Worm (Caenorhabditis elegans) whole organism, L2 larva: ENCODE measurements around the gene ekl-6.
"Not testable (repeated sequence)": the region's sequence is repeated elsewhere in the genome, so short reads cannot be mapped to it uniquely, and the experiment has no call there.

Experiments
- Y55F3AM.14 ChIP-seq: fragments of 200-800 bp; sonication (Bioruptor generic); optimal IDR thresholded peaks from 2 replicates; lab custom pipeline; 2018; ENCODE audit warnings: mild to moderate bottlenecking, missing genetic modification characterization, missing compliant biosample characterization
- ama-1 ChIP-seq: fragments of 150-350 bp; optimal IDR thresholded peaks from 2 replicates; lab custom pipeline; 2018; ENCODE audit warnings: inconsistent platforms
- blmp-1 ChIP-seq: sonication (generic microtip); optimal IDR thresholded peaks from 2 replicates; lab custom pipeline; 2017; ENCODE audit warnings: missing genetic modification characterization, mild to moderate bottlenecking, missing compliant biosample characterization, antibody characterized with exemption, moderate library complexity; ENCODE audit not compliant: insufficient read depth
- ceh-82 ChIP-seq: fragments of 150-350 bp; optimal IDR thresholded peaks from 2 replicates; lab custom pipeline; 2014; ENCODE audit warnings: missing biosample characterization, missing genetic modification characterization
- crh-2 ChIP-seq: sonication (generic microtip); optimal IDR thresholded peaks from 2 replicates; lab custom pipeline; 2017; ENCODE audit warnings: missing biosample characterization, missing genetic modification characterization
- dmd-4 ChIP-seq: sonication (generic microtip); optimal IDR thresholded peaks from 2 replicates; lab custom pipeline; 2017; ENCODE audit warnings: missing biosample characterization, missing genetic modification characterization
- egl-27 ChIP-seq: sonication (generic microtip); optimal IDR thresholded peaks from 3 replicates; lab custom pipeline; 2017; ENCODE audit warnings: missing biosample characterization, missing genetic modification reagents, missing genetic modification characterization
- elt-1 ChIP-seq: fragments of 150-350 bp; optimal IDR thresholded peaks from 2 replicates; lab custom pipeline; 2014; ENCODE audit warnings: missing biosample characterization, missing genetic modification characterization
- elt-3 ChIP-seq: sonication (generic microtip); optimal IDR thresholded peaks from 2 replicates; lab custom pipeline; 2017; ENCODE audit warnings: missing biosample characterization, missing genetic modification characterization
- fos-1 ChIP-seq: fragments of 150-350 bp; optimal IDR thresholded peaks from 2 replicates; lab custom pipeline; 2014; ENCODE audit warnings: missing biosample characterization, missing genetic modification characterization
- gmeb-1 ChIP-seq: fragments of 150-350 bp; optimal IDR thresholded peaks from 2 replicates; lab custom pipeline; 2014; ENCODE audit warnings: missing biosample characterization, missing genetic modification characterization
- lin-11 ChIP-seq: fragments of 150-350 bp; sonication (generic microtip); optimal IDR thresholded peaks from 2 replicates; lab custom pipeline; 2014; ENCODE audit warnings: missing biosample characterization, missing genetic modification characterization, inconsistent platforms, mixed read lengths
- lin-39 ChIP-seq: fragments of 150-350 bp; optimal IDR thresholded peaks from 2 replicates; lab custom pipeline; 2014; ENCODE audit warnings: missing biosample characterization, missing genetic modification reagents, missing genetic modification characterization
- lsy-2 ChIP-seq, 2 experiments: fragments of 150-350 bp in 1 of 2; sonication (generic microtip) in 1 of 2; optimal IDR thresholded peaks; 2 replicates each; lab custom pipeline; 2014 to 2017; ENCODE audit warnings: missing biosample characterization in 2 of 2, missing genetic modification characterization in 2 of 2
- mab-5 ChIP-seq: fragments of 150-350 bp; optimal IDR thresholded peaks from 2 replicates; lab custom pipeline; 2014; ENCODE audit warnings: missing biosample characterization, missing genetic modification characterization
- mbf-1 ChIP-seq: sonication (generic microtip); optimal IDR thresholded peaks from 2 replicates; lab custom pipeline; 2017; ENCODE audit warnings: missing biosample characterization, missing genetic modification characterization
- nhr-10 ChIP-seq: sonication (generic microtip); optimal IDR thresholded peaks from 2 replicates; lab custom pipeline; 2017; ENCODE audit warnings: missing biosample characterization, missing genetic modification characterization
- nhr-12 ChIP-seq: fragments of 150-350 bp; optimal IDR thresholded peaks from 2 replicates; lab custom pipeline; 2014; ENCODE audit warnings: missing biosample characterization, missing genetic modification characterization
- nhr-129 ChIP-seq: fragments of 150-350 bp; optimal IDR thresholded peaks from 2 replicates; lab custom pipeline; 2014; ENCODE audit warnings: missing biosample characterization, missing genetic modification characterization
- nhr-21 ChIP-seq: fragments of 150-350 bp; optimal IDR thresholded peaks from 2 replicates; lab custom pipeline; 2014; ENCODE audit warnings: missing biosample characterization, missing genetic modification characterization
- nhr-23 ChIP-seq: fragments of 150-350 bp; optimal IDR thresholded peaks from 2 replicates; lab custom pipeline; 2014; ENCODE audit warnings: missing biosample characterization, missing genetic modification reagents, missing genetic modification characterization
- nhr-237 ChIP-seq: fragments of 150-350 bp; optimal IDR thresholded peaks from 2 replicates; lab custom pipeline; 2014; ENCODE audit warnings: missing biosample characterization, missing genetic modification characterization
- nhr-25 ChIP-seq: fragments of 150-350 bp; sonication (generic microtip); optimal IDR thresholded peaks from 3 replicates; lab custom pipeline; 2014; ENCODE audit warnings: missing biosample characterization, missing genetic modification characterization
- nhr-77 ChIP-seq: fragments of 150-350 bp; optimal IDR thresholded peaks from 2 replicates; lab custom pipeline; 2014; ENCODE audit warnings: missing biosample characterization, missing genetic modification characterization
- peb-1 ChIP-seq: fragments of 150-350 bp; optimal IDR thresholded peaks from 2 replicates; lab custom pipeline; 2014; ENCODE audit warnings: missing biosample characterization, missing genetic modification characterization
- sem-4 ChIP-seq: fragments of 150-350 bp; optimal IDR thresholded peaks from 2 replicates; lab custom pipeline; 2014; ENCODE audit warnings: missing biosample characterization, missing genetic modification reagents, missing genetic modification characterization
- skn-1 ChIP-seq: sonication (generic microtip); optimal IDR thresholded peaks from 2 replicates; lab custom pipeline; 2017; ENCODE audit warnings: missing biosample characterization, missing genetic modification characterization
- sma-9 ChIP-seq, 2 experiments: fragments of 150-350 bp in 1 of 2; sonication (generic microtip) in 1 of 2; optimal IDR thresholded peaks; 2 replicates each; lab custom pipeline; 2014 to 2016; ENCODE audit warnings: missing genetic modification characterization in 2 of 2, mild to moderate bottlenecking in 1 of 2, missing biosample characterization in 1 of 2, missing compliant biosample characterization in 1 of 2, missing genetic modification reagents in 1 of 2, moderate library complexity in 1 of 2
- snpc-4 ChIP-seq: fragments of 150-350 bp; optimal IDR thresholded peaks from 2 replicates; lab custom pipeline; 2014; ENCODE audit warnings: missing biosample characterization, missing genetic modification characterization
- unc-39 ChIP-seq: fragments of 150-350 bp; optimal IDR thresholded peaks from 2 replicates; lab custom pipeline; 2014; ENCODE audit warnings: missing biosample characterization, missing genetic modification characterization
- unc-62 ChIP-seq: fragments of 150-350 bp; optimal IDR thresholded peaks from 2 replicates; lab custom pipeline; 2014; ENCODE audit warnings: missing biosample characterization, missing genetic modification reagents, missing genetic modification characterization
- zag-1 ChIP-seq: fragments of 150-350 bp; optimal IDR thresholded peaks from 2 replicates; lab custom pipeline; 2014; ENCODE audit warnings: missing biosample characterization, missing genetic modification characterization
- ztf-4 ChIP-seq: fragments of 150-350 bp; optimal IDR thresholded peaks from 2 replicates; lab custom pipeline; 2014; ENCODE audit warnings: missing biosample characterization, missing genetic modification characterization

The ekl-6 gene

DNA sequence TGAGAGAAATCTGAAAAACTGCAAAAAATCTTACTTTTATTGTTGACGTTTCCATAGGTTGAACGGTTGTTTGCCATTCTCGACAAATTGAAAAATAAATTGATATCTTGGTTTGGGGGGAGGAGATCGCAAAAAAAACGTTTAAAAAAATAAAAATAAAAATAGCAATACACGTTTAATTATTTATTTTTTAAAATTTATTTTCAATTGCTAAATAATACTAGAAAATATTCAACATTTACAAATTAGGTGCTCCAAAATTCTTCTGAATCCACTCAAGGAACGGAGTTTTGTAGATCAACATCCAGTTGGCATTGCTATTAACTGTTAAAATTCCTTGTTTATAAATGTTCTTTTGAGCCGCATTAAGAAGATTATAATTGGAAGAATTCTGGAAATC, 24.2 kb upstream of the ekl-6 start, which contains the start of gene T16G12.7:
Gene T16G12.7 (minus strand): TSS at position 101 of the 400 bp plus-strand sequence.
- no peak for TF ChIP-seq lin-11
- TF ChIP-seq snpc-4, result no peak
- TF ChIP-seq egl-27 (tag; lab: Kevin White, UChicago), result no peak
- no peak for TF ChIP-seq nhr-77
- no peak for TF ChIP-seq nhr-21 (tag; lab: Kevin White, UChicago)
- TF ChIP-seq nhr-237 (tag; lab: Kevin White, UChicago), result no peak
- TF ChIP-seq mab-5, result no peak
- no peak for TF ChIP-seq nhr-23
- TF ChIP-seq mbf-1 (tag; lab: Kevin White, UChicago), result no peak
- no peak for TF ChIP-seq crh-2 (tag; lab: Kevin White, UChicago)
- no peak for TF ChIP-seq dmd-4 (tag; lab: Kevin White, UChicago)
- TF ChIP-seq elt-1 (tag; lab: Kevin White, UChicago), result no peak
- TF ChIP-seq nhr-25 (tag; lab: Kevin White, UChicago), result no peak
- no peak for TF ChIP-seq sma-9 (GFP tag; optimal IDR thresholded peaks at IDR 0.05; lab: Kevin White, UChicago)
- no peak for TF ChIP-seq sma-9 (tag; optimal IDR thresholded peaks at IDR 0.05; lab: Kevin White, UChicago)
- TF ChIP-seq peb-1 (tag; lab: Kevin White, UChicago), result no peak
- no peak for TF ChIP-seq lin-39
- no peak for TF ChIP-seq fos-1
- no peak for TF ChIP-seq lsy-2 (tag; optimal IDR thresholded peaks at IDR 0.05; lab: Kevin White, UChicago)

ce11 chrIII:10049682-10050081, 14.5 kb upstream of the ekl-6 start, which contains the start of gene T16G12.1:
Gene T16G12.1 (minus strand): TSS chrIII:10049857.
- TF ChIP-seq elt-3 (tag; lab: Kevin White, UChicago) (no peak), fos-1 (peak; percentile 94)

DNA sequence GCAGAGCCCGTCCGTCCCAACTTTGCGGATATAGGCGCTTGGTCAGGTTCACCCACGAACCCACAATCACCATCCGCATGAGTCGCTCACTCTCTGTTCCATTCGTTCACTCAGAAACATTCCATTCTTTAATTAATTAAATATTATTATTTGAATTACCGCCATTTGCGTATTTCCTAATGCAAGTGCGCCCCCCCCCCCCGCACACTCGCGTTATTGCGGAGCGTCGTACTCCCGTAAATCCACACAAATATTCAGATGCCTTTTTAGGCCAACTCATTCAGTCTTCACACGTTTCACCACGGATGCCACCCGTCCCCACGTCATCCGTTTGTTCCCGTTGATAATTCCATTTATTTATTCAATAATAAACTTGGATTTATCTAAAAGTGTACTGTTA, 13.9 kb upstream of the ekl-6 start, which contains the start of gene T16G12.3:
Gene T16G12.3 (plus strand): TSS at position 301 of the 400 bp plus-strand sequence.
- not testable (repeated sequence) for TF ChIP-seq elt-1 (tag; lab: Kevin White, UChicago); skn-1 (tag; lab: Kevin White, UChicago); Y55F3AM.14 (GFP tag; lab: Kevin White, UChicago)

DNA sequence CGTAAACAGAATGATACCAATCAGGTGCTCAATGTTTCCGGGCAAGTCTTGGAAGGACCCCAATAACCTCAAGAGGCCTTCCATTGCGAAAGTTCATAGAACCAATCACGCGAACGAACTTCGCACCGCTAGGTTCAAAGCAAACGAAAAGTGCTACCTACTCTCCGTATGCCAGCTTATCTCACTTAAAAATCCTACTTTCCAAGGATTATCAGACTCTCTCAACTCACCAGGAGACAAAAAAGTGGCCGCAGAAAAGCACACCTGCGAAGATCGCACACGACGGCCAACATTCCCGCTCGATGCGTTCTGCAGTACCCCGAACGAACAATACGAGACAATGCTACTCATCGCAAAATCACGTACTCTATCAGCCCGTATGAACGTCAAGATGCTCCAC, 10.9 kb upstream of the ekl-6 start, which contains the start of gene T16G12.12:
Gene T16G12.12 (plus strand): TSS at position 301 of the 400 bp plus-strand sequence.
- not testable (repeated sequence) for TF ChIP-seq nhr-21, gmeb-1, mbf-1 (tag; lab: Kevin White, UChicago)

DNA sequence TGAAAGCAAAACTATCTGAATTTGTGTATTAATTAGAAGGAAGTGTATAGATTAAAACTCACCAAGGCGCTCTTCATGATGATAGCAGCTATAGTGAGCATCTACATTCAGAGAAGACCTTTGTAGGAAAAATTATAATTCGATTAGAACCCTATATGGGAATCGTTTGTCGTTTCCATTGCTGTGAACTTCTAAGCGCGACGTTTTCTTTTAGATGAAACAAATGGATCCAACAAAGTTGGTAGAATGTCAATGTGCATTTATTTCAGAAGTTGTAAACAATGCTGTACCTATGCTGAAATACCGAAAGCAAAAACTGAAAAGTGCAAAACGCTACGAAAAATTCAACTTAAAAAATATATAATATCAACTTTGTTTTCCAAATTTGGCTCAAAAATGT, 8.2 kb upstream of the ekl-6 start, which contains the start of gene T16G12.10:
Gene T16G12.10 (minus strand): TSS at position 101 of the 400 bp plus-strand sequence.
- TF ChIP-seq nhr-10 (no peak), nhr-129 (tag; lab: Kevin White, UChicago) (no peak), sma-9 (GFP tag; optimal IDR thresholded peaks at IDR 0.05; lab: Kevin White, UChicago) (no peak), sma-9 (tag; optimal IDR thresholded peaks at IDR 0.05; lab: Kevin White, UChicago) (no peak), unc-62 (GFP tag; lab: Kevin White, UChicago) (no peak), nhr-237 (tag; lab: Kevin White, UChicago) (no peak), peb-1 (tag; lab: Kevin White, UChicago) (no peak), blmp-1 (tag; lab: Kevin White, UChicago) (no peak), unc-39 (no peak), zag-1 (tag; lab: Kevin White, UChicago) (no peak), ama-1 (lab: Kevin White, UChicago) (no peak), nhr-25 (tag; lab: Kevin White, UChicago) (no peak), nhr-12 (tag; lab: Kevin White, UChicago) (no peak), elt-3 (tag; lab: Kevin White, UChicago) (no peak), gmeb-1 (tag; lab: Kevin White, UChicago) (no peak), ztf-4 (tag; lab: Kevin White, UChicago) (no peak), sem-4 (tag; lab: Kevin White, UChicago) (no peak), crh-2 (tag; lab: Kevin White, UChicago) (no peak), ceh-82 (tag; lab: Kevin White, UChicago) (no peak)
- TF ChIP-seq, all 48 proteins: peak for 0
